Worm (Caenorhabditis elegans) whole organism, L3 larva: ENCODE measurements around the gene thn-1.

ENCODE experiments used
- R02D3.7 ChIP-seq: fragments of 150-350 bp; optimal IDR thresholded peaks from 2 replicates; lab custom pipeline; 2014; ENCODE audit warnings: missing biosample characterization, missing genetic modification characterization
- ZK546.5 ChIP-seq: sonication (generic microtip); optimal IDR thresholded peaks from 2 replicates; lab custom pipeline; 2017; ENCODE audit warnings: missing biosample characterization, missing genetic modification characterization
- aly-2 ChIP-seq: fragments of 150-350 bp; optimal IDR thresholded peaks from 2 replicates; lab custom pipeline; 2014; ENCODE audit warnings: missing biosample characterization, missing genetic modification characterization
- ama-1 ChIP-seq: fragments of 150-350 bp; optimal IDR thresholded peaks from 2 replicates; lab custom pipeline; 2018
- ceh-16 ChIP-seq: sonication (generic microtip); optimal IDR thresholded peaks from 2 replicates; lab custom pipeline; 2017; ENCODE audit warnings: missing biosample characterization, missing genetic modification characterization
- ceh-28 ChIP-seq: fragments of 150-350 bp; optimal IDR thresholded peaks from 2 replicates; lab custom pipeline; 2014; ENCODE audit warnings: missing biosample characterization, missing genetic modification reagents, missing genetic modification characterization
- ceh-9 ChIP-seq: sonication (generic microtip); optimal IDR thresholded peaks from 2 replicates; lab custom pipeline; 2018; ENCODE audit warnings: missing biosample characterization, missing genetic modification characterization
- daf-12 ChIP-seq: fragments of 150-350 bp; optimal IDR thresholded peaks from 2 replicates; lab custom pipeline; 2014; ENCODE audit warnings: missing biosample characterization, missing genetic modification reagents, missing genetic modification characterization
- egl-27 ChIP-seq: sonication (generic microtip); optimal IDR thresholded peaks from 4 replicates; lab custom pipeline; 2017; ENCODE audit warnings: missing biosample characterization, missing genetic modification reagents, missing genetic modification characterization
- elt-1 ChIP-seq: fragments of 150-350 bp; optimal IDR thresholded peaks from 2 replicates; lab custom pipeline; 2014; ENCODE audit warnings: missing biosample characterization, missing genetic modification characterization
- elt-2 ChIP-seq: sonication (generic microtip); optimal IDR thresholded peaks from 2 replicates; lab custom pipeline; 2016; ENCODE audit warnings: missing genetic modification reagents, mild to moderate bottlenecking, missing genetic modification characterization, missing compliant biosample characterization
- elt-3 ChIP-seq, 3 experiments: fragments of 150-350 bp in 1 of 3; sonication (generic microtip) in 2 of 3; optimal IDR thresholded peaks; 2 replicates in 2 of 3; 4 replicates in 1 of 3; lab custom pipeline; 2014 to 2017; ENCODE audit warnings: missing biosample characterization in 3 of 3, missing genetic modification characterization in 3 of 3
- eor-1 ChIP-seq, 2 experiments: fragments of 150-350 bp; optimal IDR thresholded peaks; 2 replicates each; lab custom pipeline; 2014 to 2018; ENCODE audit warnings: missing biosample characterization in 2 of 2, missing genetic modification characterization in 2 of 2
- fkh-2 ChIP-seq: fragments of 150-350 bp; optimal IDR thresholded peaks from 2 replicates; lab custom pipeline; 2014; ENCODE audit warnings: missing biosample characterization, missing genetic modification reagents, missing genetic modification characterization
- fos-1 ChIP-seq: fragments of 150-350 bp; optimal IDR thresholded peaks from 2 replicates; lab custom pipeline; 2014; ENCODE audit warnings: missing biosample characterization, missing genetic modification characterization
- hmg-11 ChIP-seq: sonication (generic microtip); optimal IDR thresholded peaks from 2 replicates; lab custom pipeline; 2016; ENCODE audit warnings: missing genetic modification characterization, missing compliant biosample characterization
- jun-1 ChIP-seq: fragments of 150-350 bp; optimal IDR thresholded peaks from 2 replicates; lab custom pipeline; 2014; ENCODE audit warnings: missing biosample characterization, missing genetic modification reagents, missing genetic modification characterization
- lin-15B ChIP-seq: fragments of 150-350 bp; optimal IDR thresholded peaks from 2 replicates; lab custom pipeline; 2014; ENCODE audit warnings: missing biosample characterization, missing genetic modification characterization
- lin-39 ChIP-seq: fragments of 150-350 bp; optimal IDR thresholded peaks from 2 replicates; lab custom pipeline; 2018; ENCODE audit warnings: missing biosample characterization, missing genetic modification reagents, missing genetic modification characterization
- mdl-1 ChIP-seq: fragments of 150-350 bp; optimal IDR thresholded peaks from 2 replicates; lab custom pipeline; 2014; ENCODE audit warnings: missing biosample characterization, missing genetic modification characterization
- mml-1 ChIP-seq: fragments of 150-350 bp; sonication (generic microtip); optimal IDR thresholded peaks from 3 replicates; lab custom pipeline; 2014; ENCODE audit warnings: missing biosample characterization, missing genetic modification characterization
- nfya-1 ChIP-seq: sonication (generic microtip); optimal IDR thresholded peaks from 2 replicates; lab custom pipeline; 2017; ENCODE audit warnings: missing genetic modification characterization, mild to moderate bottlenecking, missing compliant biosample characterization, antibody characterized with exemption, moderate library complexity; ENCODE audit not compliant: insufficient read depth
- nhr-11 ChIP-seq: fragments of 150-350 bp; optimal IDR thresholded peaks from 2 replicates; lab custom pipeline; 2014; ENCODE audit warnings: missing biosample characterization, missing genetic modification characterization
- nhr-12 ChIP-seq: fragments of 150-350 bp; optimal IDR thresholded peaks from 2 replicates; lab custom pipeline; 2014; ENCODE audit warnings: missing biosample characterization, missing genetic modification characterization
- nhr-23 ChIP-seq: fragments of 150-350 bp; optimal IDR thresholded peaks from 2 replicates; lab custom pipeline; 2014; ENCODE audit warnings: missing biosample characterization, missing genetic modification reagents, missing genetic modification characterization
- nhr-237 ChIP-seq: fragments of 150-350 bp; optimal IDR thresholded peaks from 2 replicates; lab custom pipeline; 2014; ENCODE audit warnings: missing biosample characterization, missing genetic modification characterization
- nhr-25 ChIP-seq: sonication (generic microtip); optimal IDR thresholded peaks from 2 replicates; lab custom pipeline; 2017; ENCODE audit warnings: missing biosample characterization, missing genetic modification characterization
- nhr-43 ChIP-seq: sonication (generic microtip); optimal IDR thresholded peaks from 2 replicates; lab custom pipeline; 2016; ENCODE audit warnings: mild to moderate bottlenecking, missing genetic modification characterization, missing compliant biosample characterization; ENCODE audit not compliant: poor library complexity, severe bottlenecking
- nhr-67 ChIP-seq: fragments of 150-350 bp; optimal IDR thresholded peaks from 2 replicates; lab custom pipeline; 2014; ENCODE audit warnings: missing biosample characterization, missing genetic modification characterization
- nhr-76 ChIP-seq: fragments of 150-350 bp; sonication (generic microtip); optimal IDR thresholded peaks from 5 replicates; lab custom pipeline; 2014; ENCODE audit warnings: missing biosample characterization, missing genetic modification characterization
- nhr-77 ChIP-seq: fragments of 150-350 bp; optimal IDR thresholded peaks from 2 replicates; lab custom pipeline; 2014; ENCODE audit warnings: missing biosample characterization, missing genetic modification characterization
- pha-4 ChIP-seq: fragments of 150-350 bp; optimal IDR thresholded peaks from 2 replicates; lab custom pipeline; 2014; ENCODE audit warnings: missing biosample characterization, missing genetic modification reagents, missing genetic modification characterization
- sea-2 ChIP-seq: fragments of 150-350 bp; sonication (generic microtip); optimal IDR thresholded peaks from 4 replicates; lab custom pipeline; 2014; ENCODE audit warnings: missing biosample characterization, missing genetic modification reagents, missing genetic modification characterization
- skn-1 ChIP-seq: fragments of 150-350 bp; optimal IDR thresholded peaks from 2 replicates; lab custom pipeline; 2014; ENCODE audit warnings: missing biosample characterization, missing genetic modification characterization
- snpc-4 ChIP-seq: fragments of 150-350 bp; optimal IDR thresholded peaks from 2 replicates; lab custom pipeline; 2014; ENCODE audit warnings: missing biosample characterization, missing genetic modification characterization
- tbx-2 ChIP-seq: sonication (generic microtip); optimal IDR thresholded peaks from 2 replicates; lab custom pipeline; 2016; ENCODE audit warnings: mild to moderate bottlenecking, missing genetic modification characterization, missing compliant biosample characterization
- unc-39 ChIP-seq: sonication (generic microtip); optimal IDR thresholded peaks from 4 replicates; lab custom pipeline; 2017; ENCODE audit warnings: missing biosample characterization, missing genetic modification characterization
- unc-62 ChIP-seq: fragments of 150-350 bp; sonication (generic microtip); optimal IDR thresholded peaks from 4 replicates; lab custom pipeline; 2014; ENCODE audit warnings: missing biosample characterization, missing genetic modification reagents, missing genetic modification characterization
- zag-1 ChIP-seq: fragments of 150-350 bp; optimal IDR thresholded peaks from 2 replicates; lab custom pipeline; 2014; ENCODE audit warnings: missing biosample characterization, missing genetic modification characterization
- ztf-11 ChIP-seq: fragments of 150-350 bp; optimal IDR thresholded peaks from 2 replicates; lab custom pipeline; 2014; ENCODE audit warnings: missing biosample characterization, missing genetic modification characterization
- ztf-4 ChIP-seq: fragments of 150-350 bp; optimal IDR thresholded peaks from 2 replicates; lab custom pipeline; 2014; ENCODE audit warnings: missing biosample characterization, missing genetic modification characterization

Gene thn-1

DNA sequence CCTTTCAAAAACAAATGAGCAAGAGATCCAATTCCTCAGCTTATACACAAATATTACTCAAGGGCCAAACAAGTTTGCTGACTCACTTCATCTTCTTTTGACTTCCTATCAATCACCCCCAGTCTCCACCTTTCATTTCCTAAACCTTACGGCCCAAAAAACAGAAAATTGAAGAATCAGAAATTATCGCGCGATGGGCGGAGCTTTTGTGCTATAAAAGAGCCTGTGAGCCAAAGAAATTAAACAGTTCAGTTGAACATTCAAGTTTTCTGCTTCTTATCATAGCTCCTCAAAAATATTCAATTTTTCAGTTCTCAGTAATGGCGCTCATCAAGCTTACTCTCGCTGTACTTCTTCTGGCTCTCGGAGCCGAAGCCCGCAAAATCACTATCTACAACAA lies at the start of gene thn-1:
TSS of gene thn-1 (plus strand) at position 301 of the 400 bp plus-strand sequence.
- TF ChIP-seq nhr-67 (tag; lab: Kevin White, UChicago) = no peak
- TF ChIP-seq R02D3.7 (tag; lab: Kevin White, UChicago) = no peak
- no peak for TF ChIP-seq ama-1 (lab: Kevin White, UChicago)
- TF ChIP-seq unc-62 (GFP tag; lab: Kevin White, UChicago) = no peak
- TF ChIP-seq mml-1 = no peak
- no peak for TF ChIP-seq sea-2 (GFP tag; lab: Kevin White, UChicago)
- TF ChIP-seq jun-1 (tag; lab: Kevin White, UChicago) = no peak
- TF ChIP-seq nhr-23 (tag; lab: Kevin White, UChicago) = no peak
- TF ChIP-seq eor-1 (tag; optimal IDR thresholded peaks at IDR 0.05; lab: Kevin White, UChicago) = no peak
- TF ChIP-seq ceh-16 = no peak
- TF ChIP-seq aly-2 (tag; lab: Kevin White, UChicago) = no peak
- no peak for TF ChIP-seq ztf-4
- no peak for TF ChIP-seq elt-1 (tag; lab: Kevin White, UChicago)
- no peak for TF ChIP-seq snpc-4 (tag; lab: Kevin White, UChicago)
- TF ChIP-seq ztf-11 = no peak
- TF ChIP-seq daf-12 (tag; lab: Kevin White, UChicago) = no peak
- no peak for TF ChIP-seq nhr-76
- no peak for TF ChIP-seq lin-15B (tag; lab: Kevin White, UChicago)

DNA sequence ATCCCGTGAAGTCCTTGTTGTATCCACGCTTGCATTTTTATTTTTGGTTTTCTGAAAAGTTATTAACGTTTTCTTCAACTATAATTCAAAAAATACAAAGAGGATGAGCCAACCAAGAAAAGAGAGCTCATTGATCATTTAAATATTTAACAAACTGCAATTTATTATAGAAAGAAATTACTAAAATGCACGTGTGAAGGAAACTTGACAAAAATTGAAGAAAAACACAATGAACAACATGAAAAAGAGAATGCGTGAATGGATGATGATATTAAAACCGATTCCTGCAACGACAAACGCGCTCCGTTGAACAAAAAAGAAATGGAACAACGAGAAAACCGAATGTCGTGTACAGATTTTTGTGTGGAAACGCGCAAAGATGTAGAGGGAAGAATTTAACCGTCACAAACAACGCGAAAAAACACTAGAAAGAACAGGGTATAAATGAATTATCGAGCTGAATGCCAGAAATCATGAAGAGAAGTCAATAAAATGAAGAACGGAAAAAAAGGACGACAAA lies 49.0 kb upstream of the thn-1 start, which contains the start of gene ufd-1:
TSS of gene ufd-1 (minus strand) at position 51 of the 520 bp plus-strand sequence.
- TF ChIP-seq egl-27 (tag; lab: Kevin White, UChicago) (no peak), ceh-28 (tag; lab: Kevin White, UChicago) (no peak), nfya-1 (tag; lab: Kevin White, UChicago) (no peak), nhr-25 (tag; lab: Kevin White, UChicago) (peak; percentile 25), nhr-67 (tag; lab: Kevin White, UChicago) (no peak), elt-3 (tag; optimal IDR thresholded peaks at IDR 0.05; lab: Kevin White, UChicago) (no peak), aly-2 (tag; lab: Kevin White, UChicago) (no peak), zag-1 (tag; lab: Kevin White, UChicago) (no peak), nhr-237 (no peak), skn-1 (tag; lab: Kevin White, UChicago) (peak; percentile 58), nhr-43 (tag; lab: Kevin White, UChicago) (no peak), tbx-2 (tag; lab: Kevin White, UChicago) (no peak), ceh-9 (tag; lab: Kevin White, UChicago) (no peak), ceh-16 (no peak), daf-12 (tag; lab: Kevin White, UChicago) (no peak), elt-2 (tag; lab: Kevin White, UChicago) (no peak), ZK546.5 (tag; lab: Kevin White, UChicago) (no peak), lin-39 (tag; lab: Kevin White, UChicago) (no peak), ztf-4 (no peak), nhr-11 (tag; lab: Kevin White, UChicago) (no peak), R02D3.7 (tag; lab: Kevin White, UChicago) (no peak), pha-4 (no peak), mdl-1 (tag; lab: Kevin White, UChicago) (no peak), nhr-77 (tag; lab: Kevin White, UChicago) (no peak), nhr-23 (tag; lab: Kevin White, UChicago) (peak; percentile 51), fos-1 (tag; lab: Kevin White, UChicago) (no peak), hmg-11 (tag; lab: Kevin White, UChicago) (no peak), nhr-12 (tag; lab: Kevin White, UChicago) (no peak), fkh-2 (tag; lab: Kevin White, UChicago) (no peak), unc-39 (tag; lab: Kevin White, UChicago) (no peak), lin-15B (tag; lab: Kevin White, UChicago) (peak; percentile 7), unc-62 (GFP tag; lab: Kevin White, UChicago) (no peak)
